Fruit fly (Drosophila melanogaster): ENCODE data around the gene CG12104.

The CG12104 gene

dm6 chr3L:1587140-1587849, 15.2 kb downstream of the CG12104 start (continued):
- peak; percentile 90 for TF ChIP-seq Aef1 (GFP tag; IDR thresholded peaks at IDR 0.05)
- peak; percentile 82 for TF ChIP-seq ttk (GFP tag; IDR thresholded peaks at IDR 0.05)
- TF ChIP-seq CG18262 (tag; optimal IDR thresholded peaks at IDR 0.05): peak; percentile 66
- peak; percentile 65 for TF ChIP-seq trh (GFP tag; optimal IDR thresholded peaks at IDR 0.05)
- peak; percentile 58 for TF ChIP-seq nau (GFP tag; optimal IDR thresholded peaks at IDR 0.05)
- no peak for TF ChIP-seq Bgb (GFP tag; IDR thresholded peaks at IDR 0.05; ENCODE audit: partially characterized antibody)
- peak; percentile 62 for TF ChIP-seq luna (GFP tag; optimal IDR thresholded peaks at IDR 0.05)
- peak; percentile 57 for TF ChIP-seq Sox100B (GFP tag; optimal IDR thresholded peaks at IDR 0.05)
- TF ChIP-seq HLH3B (GFP tag; IDR thresholded peaks at IDR 0.05): peak; percentile 88
- peak; percentile 87 for TF ChIP-seq NFAT (GFP tag; IDR thresholded peaks at IDR 0.05)
- peak in 1 of 2 experiments; percentile 35 for TF ChIP-seq Eip74EF (GFP tag; optimal IDR thresholded peaks at IDR 0.05)
- peak; percentile 12 for TF ChIP-seq CG6254 (GFP tag; optimal IDR thresholded peaks at IDR 0.05)
- TF ChIP-seq CG18599 (GFP tag; optimal IDR thresholded peaks at IDR 0.05): peak; percentile 84
- no peak for TF ChIP-seq Sin3A (optimal IDR thresholded peaks at IDR 0.05)
- TF ChIP-seq CG11504 (tag; optimal IDR thresholded peaks at IDR 0.05): peak; percentile 88
- TF ChIP-seq dm (GFP tag; optimal IDR thresholded peaks at IDR 0.05): peak; percentile 34
- peak; percentile 56 for TF ChIP-seq Ssrp (tag; optimal IDR thresholded peaks at IDR 0.05)
- peak; percentile 56; the same call in 2 of the 3 replicates for TF ChIP-seq sr (GFP tag; IDR thresholded peaks at IDR 0.05)
- no peak for TF ChIP-seq fru (optimal IDR thresholded peaks at IDR 0.05)
- peak; percentile 38 for TF ChIP-seq CG8089 (GFP tag; optimal IDR thresholded peaks at IDR 0.05)
- peak; percentile 24 for TF ChIP-seq CG3407 (GFP tag; optimal IDR thresholded peaks at IDR 0.05)
- TF ChIP-seq CG1024 (GFP tag; IDR thresholded peaks at IDR 0.05): peak; percentile 73
- peak; percentile 71 for TF ChIP-seq CG6813 (GFP tag; optimal IDR thresholded peaks at IDR 0.05)
- TF ChIP-seq ash1 (GFP tag; optimal IDR thresholded peaks at IDR 0.05): peak; percentile 31
- TF ChIP-seq lab (GFP tag; optimal IDR thresholded peaks at IDR 0.05): peak; percentile 91
- peak; percentile 80 for TF ChIP-seq CG13296 (GFP tag; optimal IDR thresholded peaks at IDR 0.05)
- TF ChIP-seq CG2712 (tag; optimal IDR thresholded peaks at IDR 0.05): peak; percentile 67
- no peak for TF ChIP-seq pros (GFP tag; optimal IDR thresholded peaks at IDR 0.05)
- TF ChIP-seq Mes4 (GFP tag; optimal IDR thresholded peaks at IDR 0.05): peak; percentile 32
- TF ChIP-seq zfh1 (GFP tag; IDR thresholded peaks at IDR 0.05): peak; percentile 86
- TF ChIP-seq tup (GFP tag; optimal IDR thresholded peaks at IDR 0.05): peak; percentile 44
- TF ChIP-seq cg (GFP tag; optimal IDR thresholded peaks at IDR 0.05): no peak
- TF ChIP-seq YL-1 (GFP tag; optimal IDR thresholded peaks at IDR 0.05): no peak
- peak; percentile 56; the same call in 1 of the 3 replicates for TF ChIP-seq C15 (GFP tag; IDR thresholded peaks at IDR 0.05)
- no peak for TF ChIP-seq CG16813 (GFP tag; IDR thresholded peaks at IDR 0.05; ENCODE audit: partially characterized antibody)
- TF ChIP-seq NK7.1 (GFP tag; optimal IDR thresholded peaks at IDR 0.05): peak; percentile 74
- TF ChIP-seq CG18619 (GFP tag; optimal IDR thresholded peaks at IDR 0.05): peak; percentile 65
- TF ChIP-seq CG10565 (GFP tag; optimal IDR thresholded peaks at IDR 0.05): peak; percentile 17
- TF ChIP-seq odd (GFP tag; optimal IDR thresholded peaks at IDR 0.05): peak; percentile 46
- peak; percentile 60 for TF ChIP-seq slp2 (GFP tag; optimal IDR thresholded peaks at IDR 0.05)
- TF ChIP-seq esg (GFP tag; conservative IDR thresholded peaks at IDR 0.05): peak; percentile 86
- peak; percentile 79; the same call in 1 of the 2 replicates for TF ChIP-seq sim (GFP tag; IDR thresholded peaks at IDR 0.05)
